Fruit fly (Drosophila melanogaster) whole organism, embryonic: ENCODE measurements around the gene CG15539.

Source experiments
- Asciz ChIP-seq: fragments of 200-800 bp; sonication (Bioruptor generic); optimal IDR thresholded peaks from 2 replicates; lab custom pipeline; 2017; ENCODE audit warnings: missing biosample characterization, mild to moderate bottlenecking, missing genetic modification characterization, missing genetic modification reagents
- Blimp-1 ChIP-seq: fragments of 200-800 bp; sonication (Bioruptor generic); optimal IDR thresholded peaks from 3 replicates; lab custom pipeline; 2018; ENCODE audit warnings: missing biosample characterization, missing genetic modification characterization, mild to moderate bottlenecking, moderate library complexity, missing genetic modification reagents
- BtbVII ChIP-seq: fragments of 200-800 bp; sonication (Bioruptor generic); optimal IDR thresholded peaks from 3 replicates; lab custom pipeline; 2017; ENCODE audit warnings: missing biosample characterization, mild to moderate bottlenecking, missing genetic modification characterization
- CG10209 ChIP-seq: fragments of 200-800 bp; sonication (Bioruptor generic); optimal IDR thresholded peaks from 3 replicates; lab custom pipeline; 2017; ENCODE audit warnings: missing biosample characterization, mild to moderate bottlenecking, missing genetic modification characterization, missing genetic modification reagents
- CG11398 ChIP-seq: fragments of 200-800 bp; sonication (Bioruptor generic); optimal IDR thresholded peaks from 2 replicates; lab custom pipeline; 2016; ENCODE audit warnings: missing biosample characterization, missing genetic modification characterization
- CG11504 ChIP-seq: fragments of 200-800 bp; sonication (Bioruptor generic); optimal IDR thresholded peaks from 3 replicates; lab custom pipeline; 2019; ENCODE audit warnings: missing biosample characterization, mild to moderate bottlenecking, missing genetic modification characterization, moderate library complexity
- CG11560 ChIP-seq: fragments of 200-800 bp; sonication (Bioruptor generic); IDR thresholded peaks from 3 replicates; pipeline ENCODE4 v1.3.6; 2022; ENCODE audit warnings: missing biosample characterization, missing genetic modification characterization
- CG12744 ChIP-seq: fragments of 200-800 bp; sonication (Bioruptor generic); optimal IDR thresholded peaks from 2 replicates; lab custom pipeline; 2016; ENCODE audit warnings: missing biosample characterization, missing genetic modification characterization
- CG14014 ChIP-seq: fragments of 200-800 bp; sonication (Bioruptor generic); IDR thresholded peaks from 2 replicates; pipeline ENCODE4 v1.3.6; 2022; ENCODE audit warnings: missing biosample characterization, missing genetic modification characterization
- CG14667 ChIP-seq: fragments of 200-800 bp; sonication (Bioruptor generic); IDR thresholded peaks from 2 replicates; pipeline ENCODE4 v1.3.6; 2022; ENCODE audit warnings: missing biosample characterization, missing genetic modification characterization
- CG14710 ChIP-seq: fragments of 200-800 bp; sonication (Bioruptor generic); optimal IDR thresholded peaks from 3 replicates; lab custom pipeline; 2019; ENCODE audit warnings: missing biosample characterization, mild to moderate bottlenecking, missing genetic modification characterization, moderate library complexity
- CG15601 ChIP-seq: fragments of 200-800 bp; sonication (Bioruptor generic); optimal IDR thresholded peaks from 3 replicates; lab custom pipeline; 2019; ENCODE audit warnings: missing biosample characterization, mild to moderate bottlenecking, missing genetic modification characterization, moderate library complexity
- CG2129 ChIP-seq: fragments of 200-800 bp; sonication (Bioruptor generic); IDR thresholded peaks from 2 replicates; pipeline ENCODE4 v1.3.6; 2022; ENCODE audit warnings: missing biosample characterization, missing genetic modification characterization; ENCODE audit not compliant: partially characterized antibody
- CG2889 ChIP-seq: fragments of 200-800 bp; sonication (Bioruptor generic); IDR thresholded peaks from 3 replicates; pipeline ENCODE4 v1.3.6; 2022; ENCODE audit warnings: missing biosample characterization, missing genetic modification characterization
- CG6272 ChIP-seq: fragments of 200-800 bp; sonication (Bioruptor generic); IDR thresholded peaks from 2 replicates; pipeline ENCODE4 v1.3.6; 2022; ENCODE audit warnings: missing biosample characterization, missing genetic modification characterization
- CG6854 ChIP-seq: fragments of 200-800 bp; sonication (Bioruptor generic); optimal IDR thresholded peaks from 3 replicates; lab custom pipeline; 2017; ENCODE audit warnings: missing biosample characterization, mild to moderate bottlenecking, missing genetic modification characterization
- CG7556 ChIP-seq: fragments of 200-800 bp; sonication (Bioruptor generic); optimal IDR thresholded peaks from 2 replicates; lab custom pipeline; 2017; ENCODE audit warnings: missing biosample characterization, mild to moderate bottlenecking, missing genetic modification characterization
- CG7987 ChIP-seq: fragments of 200-800 bp; sonication (Bioruptor generic); optimal IDR thresholded peaks from 2 replicates; lab custom pipeline; 2018; ENCODE audit warnings: missing biosample characterization, mild to moderate bottlenecking, missing genetic modification characterization, moderate library complexity
- CG9817 ChIP-seq: fragments of 200-800 bp; sonication (Bioruptor generic); optimal IDR thresholded peaks from 2 replicates; lab custom pipeline; 2018; ENCODE audit warnings: missing biosample characterization, mild to moderate bottlenecking, missing genetic modification characterization, moderate library complexity
- CG9876 ChIP-seq: fragments of 200-800 bp; sonication (Bioruptor generic); optimal IDR thresholded peaks from 2 replicates; lab custom pipeline; 2016; ENCODE audit warnings: missing biosample characterization, missing genetic modification characterization
- CTCF ChIP-seq: fragments of 200-800 bp; sonication (Bioruptor generic); optimal IDR thresholded peaks from 2 replicates; lab custom pipeline; 2017; ENCODE audit warnings: missing biosample characterization, mild to moderate bottlenecking, missing genetic modification characterization, moderate library complexity
- Camta ChIP-seq: fragments of 200-800 bp; sonication (Bioruptor generic); optimal IDR thresholded peaks from 2 replicates; lab custom pipeline; 2016; ENCODE audit warnings: missing biosample characterization, missing genetic modification characterization
- D19A ChIP-seq: fragments of 200-800 bp; optimal IDR thresholded peaks from 3 replicates; lab custom pipeline; 2019; ENCODE audit warnings: missing biosample characterization, mild to moderate bottlenecking, missing genetic modification characterization, moderate library complexity
- Elba2 ChIP-seq: fragments of 200-800 bp; sonication (Bioruptor generic); optimal IDR thresholded peaks from 3 replicates; lab custom pipeline; 2016; ENCODE audit warnings: missing biosample characterization, missing genetic modification characterization
- HHEX ChIP-seq: fragments of 200-800 bp; sonication (Bioruptor generic); optimal IDR thresholded peaks from 3 replicates; lab custom pipeline; 2017; ENCODE audit warnings: missing biosample characterization, mild to moderate bottlenecking, missing genetic modification characterization, missing genetic modification reagents
- HLH54F ChIP-seq: fragments of 200-800 bp; sonication (Bioruptor generic); optimal IDR thresholded peaks from 3 replicates; lab custom pipeline; 2016; ENCODE audit warnings: missing biosample characterization, missing genetic modification characterization
- HLHmδ ChIP-seq: fragments of 200-800 bp; sonication (Bioruptor generic); optimal IDR thresholded peaks from 2 replicates; lab custom pipeline; 2018; ENCODE audit warnings: missing biosample characterization, mild to moderate bottlenecking, missing genetic modification characterization, moderate library complexity
- Lhr ChIP-seq: fragments of 200-800 bp; sonication (Bioruptor generic); optimal IDR thresholded peaks from 3 replicates; lab custom pipeline; 2017; ENCODE audit warnings: mild to moderate bottlenecking, missing biosample characterization, missing genetic modification reagents, missing genetic modification characterization
- Nf-YA ChIP-seq: fragments of 200-800 bp; sonication (Bioruptor generic); IDR thresholded peaks from 2 replicates; pipeline ENCODE4 v1.3.6; 2022; ENCODE audit warnings: missing biosample characterization, missing genetic modification characterization
- Rfx ChIP-seq: fragments of 200-800 bp; sonication (Bioruptor generic); IDR thresholded peaks from 2 replicates; pipeline ENCODE4 v1.3.6; 2022; ENCODE audit warnings: missing biosample characterization, missing genetic modification characterization
- Sry-β ChIP-seq: fragments of 200-800 bp; sonication (Bioruptor generic); optimal IDR thresholded peaks from 2 replicates; lab custom pipeline; 2018; ENCODE audit warnings: missing biosample characterization, mild to moderate bottlenecking, missing genetic modification characterization, moderate library complexity
- ara ChIP-seq: fragments of 200-800 bp; sonication (Bioruptor generic); IDR thresholded peaks from 2 replicates; pipeline ENCODE4 v1.3.6; 2022; ENCODE audit warnings: missing biosample characterization, missing genetic modification characterization
- chinmo ChIP-seq: fragments of 200-800 bp; sonication (Bioruptor generic); IDR thresholded peaks from 4 replicates; pipeline ENCODE4 v1.3.6; 2022; ENCODE audit warnings: missing biosample characterization, missing genetic modification characterization; ENCODE audit not compliant: partially characterized antibody
- ci ChIP-seq: fragments of 200-800 bp; sonication (Bioruptor generic); IDR thresholded peaks from 3 replicates; pipeline ENCODE4 v1.3.6; 2022; ENCODE audit warnings: missing biosample characterization, missing genetic modification characterization
- corto ChIP-seq: fragments of 200-800 bp; sonication (Bioruptor generic); optimal IDR thresholded peaks from 2 replicates; lab custom pipeline; 2016; ENCODE audit warnings: missing biosample characterization, mild to moderate bottlenecking, missing genetic modification characterization, moderate library complexity
- dati ChIP-seq: fragments of 200-800 bp; sonication (Bioruptor generic); IDR thresholded peaks from 2 replicates; pipeline ENCODE4 v1.3.6; 2022; ENCODE audit warnings: missing biosample characterization, missing genetic modification characterization
- gfzf ChIP-seq: fragments of 200-800 bp; sonication (Bioruptor generic); optimal IDR thresholded peaks from 2 replicates; lab custom pipeline; 2016; ENCODE audit warnings: missing biosample characterization, mild to moderate bottlenecking, missing genetic modification characterization, moderate library complexity
- gsb ChIP-seq: fragments of 200-800 bp; sonication (Bioruptor generic); IDR thresholded peaks from 2 replicates; pipeline ENCODE4 v1.3.6; 2022; ENCODE audit warnings: missing biosample characterization, missing genetic modification characterization
- ham ChIP-seq: fragments of 200-800 bp; sonication (Bioruptor generic); IDR thresholded peaks from 2 replicates; pipeline ENCODE4 v1.3.6; 2022; ENCODE audit warnings: missing biosample characterization, missing genetic modification characterization
- lbe ChIP-seq: fragments of 200-800 bp; sonication (Bioruptor generic); optimal IDR thresholded peaks from 2 replicates; lab custom pipeline; 2016; ENCODE audit warnings: missing biosample characterization, mild to moderate bottlenecking, missing genetic modification characterization
- pita ChIP-seq: fragments of 200-800 bp; sonication (Bioruptor generic); optimal IDR thresholded peaks from 2 replicates; lab custom pipeline; 2017; ENCODE audit warnings: missing biosample characterization, mild to moderate bottlenecking, missing genetic modification characterization
- sens ChIP-seq: fragments of 200-800 bp; sonication (Bioruptor generic); peaks from one replicate; lab custom pipeline; 2016; ENCODE audit warnings: missing biosample characterization, missing genetic modification characterization
- slp2 ChIP-seq: fragments of 200-800 bp; sonication (Bioruptor generic); optimal IDR thresholded peaks from 2 replicates; lab custom pipeline; 2016; ENCODE audit warnings: missing biosample characterization, missing genetic modification characterization
- sna ChIP-seq: fragments of 200-800 bp; sonication (Bioruptor generic); IDR thresholded peaks from 2 replicates; pipeline ENCODE4 v1.3.6; 2022; ENCODE audit warnings: missing biosample characterization, missing genetic modification characterization; ENCODE audit not compliant: partially characterized antibody
- stwl ChIP-seq: fragments of 200-800 bp; sonication (Bioruptor generic); optimal IDR thresholded peaks from 3 replicates; lab custom pipeline; 2018; ENCODE audit warnings: missing biosample characterization, mild to moderate bottlenecking, missing genetic modification characterization, moderate library complexity
- tgo ChIP-seq: fragments of 200-800 bp; sonication (Bioruptor generic); IDR thresholded peaks from 3 replicates; pipeline ENCODE4 v1.3.6; 2022; ENCODE audit warnings: missing biosample characterization, missing genetic modification characterization
- tll ChIP-seq, 2 experiments: fragments of 200-800 bp in 1 of 2; fragments of >200 bp in 1 of 2; sonication (Bioruptor generic) in 1 of 2; optimal IDR thresholded peaks; 2 replicates each; lab custom pipeline; 2017 to 2019; ENCODE audit warnings: missing biosample characterization in 2 of 2, missing genetic modification characterization in 2 of 2, mild to moderate bottlenecking in 1 of 2, moderate library complexity in 1 of 2
- trem ChIP-seq: fragments of 200-800 bp; optimal IDR thresholded peaks from 3 replicates; lab custom pipeline; 2019; ENCODE audit warnings: missing biosample characterization, mild to moderate bottlenecking, missing genetic modification characterization, moderate library complexity
- twi ChIP-seq: fragments of 200-800 bp; optimal IDR thresholded peaks from 2 replicates; lab custom pipeline; 2019; ENCODE audit warnings: missing biosample characterization, mild to moderate bottlenecking, missing genetic modification characterization, moderate library complexity
- vnd ChIP-seq: fragments of 200-800 bp; sonication (Bioruptor generic); IDR thresholded peaks from 3 replicates; pipeline ENCODE4 v1.3.6; 2022; ENCODE audit warnings: missing biosample characterization, missing genetic modification characterization; ENCODE audit not compliant: partially characterized antibody
- zen2 ChIP-seq: fragments of 200-800 bp; sonication (Bioruptor generic); IDR thresholded peaks from 3 replicates; pipeline ENCODE4 v1.3.6; 2022; ENCODE audit warnings: missing biosample characterization, missing genetic modification characterization; ENCODE audit not compliant: partially characterized antibody
- zf30C ChIP-seq: fragments of 200-800 bp; sonication (Bioruptor generic); optimal IDR thresholded peaks from 3 replicates; lab custom pipeline; 2018; ENCODE audit warnings: missing biosample characterization, mild to moderate bottlenecking, missing genetic modification characterization

Gene CG15539

DNA sequence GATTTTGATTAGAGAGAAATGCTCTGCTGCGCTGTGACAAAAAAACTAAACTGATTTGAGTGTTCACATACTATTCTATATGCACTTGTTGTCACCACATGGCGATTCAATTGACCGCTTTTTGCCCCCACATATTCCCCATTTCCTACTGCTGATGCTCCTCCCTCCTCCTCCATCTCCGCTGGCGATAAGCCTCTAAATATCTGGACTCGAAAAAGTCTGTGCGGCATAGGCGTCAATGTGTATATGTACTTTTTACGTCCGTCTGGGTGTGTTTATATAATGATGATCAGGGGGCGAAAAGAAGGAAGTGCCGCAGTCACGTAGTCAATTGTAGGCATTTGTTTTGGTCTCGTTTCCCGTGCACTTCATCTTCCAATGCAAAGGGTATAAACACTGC is 39.3 kb upstream of the CG15539 start (continued):
- TF ChIP-seq lbe (GFP tag; lab: Kevin White, UChicago): no peak
- no peak for TF ChIP-seq CG6854
- TF ChIP-seq CG11560 (tag; lab: Robert Waterston, UW): no peak
- no peak for TF ChIP-seq HLH54F
- no peak for TF ChIP-seq CG14667 (GFP tag; lab: Robert Waterston, UW)
- TF ChIP-seq gsb: no peak
- TF ChIP-seq CG14014: no peak
- no peak for TF ChIP-seq dati
- peak in 1 of 2 experiments; percentile 31 for TF ChIP-seq tll (GFP tag; optimal IDR thresholded peaks at IDR 0.05; lab: Kevin White, UChicago)
- TF ChIP-seq CG2889 (GFP tag; lab: Robert Waterston, UW): no peak
- TF ChIP-seq HHEX: no peak
- TF ChIP-seq CG2129 (GFP tag; lab: Robert Waterston, UW): no peak
- TF ChIP-seq CG11398 (GFP tag; lab: Kevin White, UChicago): no peak
- TF ChIP-seq pita: no peak
- TF ChIP-seq twi: peak; percentile 30
- TF ChIP-seq Camta (GFP tag; lab: Kevin White, UChicago): no peak
- TF ChIP-seq ham: no peak

dm6 chr3R:30467062-30467461 is 38.7 kb upstream of the CG15539 start:
- peak; percentile 1 for TF ChIP-seq CG14710 (tag; lab: Kevin White, UChicago)
- no peak for TF ChIP-seq Rfx
- TF ChIP-seq Lhr (GFP tag; lab: Kevin White, UChicago): no peak
- TF ChIP-seq CG9876 (GFP tag; lab: Kevin White, UChicago): no peak
- TF ChIP-seq Elba2: peak; percentile 72
- no peak for TF ChIP-seq gfzf (GFP tag; lab: Kevin White, UChicago)
- TF ChIP-seq sens: peak; percentile 44
- TF ChIP-seq Sry-β (GFP tag; lab: Kevin White, UChicago): no peak
- no peak for TF ChIP-seq D19A
- no peak for TF ChIP-seq Nf-YA
- TF ChIP-seq CG7987 (GFP tag; lab: Kevin White, UChicago): no peak
- no peak for TF ChIP-seq CG6272 (GFP tag; lab: Robert Waterston, UW)
- TF ChIP-seq stwl: peak; percentile 29
- TF ChIP-seq tgo (GFP tag; lab: Robert Waterston, UW): no peak
- no peak for TF ChIP-seq ci (GFP tag; lab: Robert Waterston, UW)
- TF ChIP-seq vnd (GFP tag; lab: Robert Waterston, UW): no peak
- no peak for TF ChIP-seq HLHmδ (GFP tag; lab: Kevin White, UChicago)
- no peak for TF ChIP-seq CG7556 (GFP tag; lab: Kevin White, UChicago)
- TF ChIP-seq chinmo (GFP tag; lab: Robert Waterston, UW): no peak
- TF ChIP-seq pita: peak; percentile 78
- TF ChIP-seq Asciz (GFP tag; lab: Kevin White, UChicago): no peak
- no peak for TF ChIP-seq zen2
- no peak for TF ChIP-seq slp2 (GFP tag; lab: Kevin White, UChicago)
- no peak for TF ChIP-seq CG15601 (tag; lab: Kevin White, UChicago)
- TF ChIP-seq ara: no peak
- TF ChIP-seq CG11504: no peak
- no peak for TF ChIP-seq corto (GFP tag; lab: Kevin White, UChicago)
- no peak for TF ChIP-seq BtbVII
- no peak for TF ChIP-seq CG9817
- peak; percentile 54 for TF ChIP-seq CTCF (GFP tag; lab: Kevin White, UChicago)
- no peak for TF ChIP-seq zf30C (GFP tag; lab: Kevin White, UChicago)
- peak; percentile 27 for TF ChIP-seq trem (tag; lab: Kevin White, UChicago)
- TF ChIP-seq CG10209: no peak
- no peak for TF ChIP-seq Blimp-1
- TF ChIP-seq CG12744: no peak
- no peak for TF ChIP-seq sna (GFP tag; lab: Robert Waterston, UW)
